Fruit fly (Drosophila melanogaster) whole organism, embryonic: ENCODE results near the gene Liprin-alpha.

Experiments used
- Adf1 ChIP-seq: fragments of 200-800 bp; sonication (Bioruptor generic); IDR thresholded peaks from 2 replicates; pipeline ENCODE4 v1.3.6; 2022; ENCODE audit warnings: missing biosample characterization, missing genetic modification characterization
- CG10147 ChIP-seq: fragments of 200-800 bp; sonication (Bioruptor generic); optimal IDR thresholded peaks from 2 replicates; lab custom pipeline; 2019; ENCODE audit warnings: missing biosample characterization, mild to moderate bottlenecking, missing genetic modification characterization, moderate library complexity
- CG10267 ChIP-seq: fragments of 200-800 bp; sonication (Bioruptor generic); optimal IDR thresholded peaks from 2 replicates; lab custom pipeline; 2018; ENCODE audit warnings: missing biosample characterization, mild to moderate bottlenecking, missing genetic modification characterization, moderate library complexity
- CG10543 ChIP-seq: fragments of 200-800 bp; sonication (Bioruptor generic); optimal IDR thresholded peaks from 3 replicates; lab custom pipeline; 2017; ENCODE audit warnings: missing biosample characterization, mild to moderate bottlenecking, missing genetic modification characterization, moderate library complexity
- CG11398 ChIP-seq: fragments of 200-800 bp; sonication (Bioruptor generic); optimal IDR thresholded peaks from 2 replicates; lab custom pipeline; 2016; ENCODE audit warnings: missing biosample characterization, missing genetic modification characterization
- CG11695 ChIP-seq: fragments of 200-800 bp; sonication (Bioruptor generic); IDR thresholded peaks from 3 replicates; pipeline ENCODE4 v1.3.6; 2022; ENCODE audit warnings: missing biosample characterization, missing genetic modification characterization
- CG11696 ChIP-seq: fragments of 200-800 bp; sonication (Bioruptor generic); IDR thresholded peaks from 2 replicates; pipeline ENCODE4 v1.3.6; 2022; ENCODE audit warnings: missing biosample characterization, missing genetic modification characterization
- CG12104 ChIP-seq: fragments of 200-800 bp; sonication (Bioruptor generic); optimal IDR thresholded peaks from 3 replicates; lab custom pipeline; 2016; ENCODE audit warnings: missing biosample characterization, missing genetic modification characterization
- CG12219 ChIP-seq: fragments of 200-800 bp; sonication (Bioruptor generic); optimal IDR thresholded peaks from 3 replicates; lab custom pipeline; 2018; ENCODE audit warnings: missing biosample characterization, mild to moderate bottlenecking, missing genetic modification characterization
- CG1233 ChIP-seq: fragments of 200-800 bp; sonication (Bioruptor generic); optimal IDR thresholded peaks from 4 replicates; lab custom pipeline; 2018; ENCODE audit warnings: missing biosample characterization, mild to moderate bottlenecking, missing genetic modification characterization
- CG13296 ChIP-seq: fragments of 200-800 bp; sonication (Bioruptor generic); optimal IDR thresholded peaks from 3 replicates; lab custom pipeline; 2018; ENCODE audit warnings: missing biosample characterization, mild to moderate bottlenecking, missing genetic modification characterization
- CG13424 ChIP-seq: fragments of 200-800 bp; sonication (Bioruptor generic); optimal IDR thresholded peaks from 2 replicates; lab custom pipeline; 2019; ENCODE audit warnings: missing biosample characterization, mild to moderate bottlenecking, missing genetic modification characterization, moderate library complexity
- CG14014 ChIP-seq: fragments of 200-800 bp; sonication (Bioruptor generic); IDR thresholded peaks from 2 replicates; pipeline ENCODE4 v1.3.6; 2022; ENCODE audit warnings: missing biosample characterization, missing genetic modification characterization
- CG14667 ChIP-seq: fragments of 200-800 bp; sonication (Bioruptor generic); IDR thresholded peaks from 2 replicates; pipeline ENCODE4 v1.3.6; 2022; ENCODE audit warnings: missing biosample characterization, missing genetic modification characterization
- CG14965 ChIP-seq: fragments of 200-800 bp; sonication (Bioruptor generic); optimal IDR thresholded peaks from 2 replicates; lab custom pipeline; 2016; ENCODE audit warnings: missing biosample characterization, missing genetic modification characterization, borderline replicate concordance
- CG1832 ChIP-seq: fragments of 200-800 bp; sonication (Bioruptor generic); optimal IDR thresholded peaks from 2 replicates; lab custom pipeline; 2017; ENCODE audit warnings: missing biosample characterization, mild to moderate bottlenecking, missing genetic modification characterization, inconsistent platforms
- CG2199 ChIP-seq: fragments of 200-800 bp; sonication (Bioruptor generic); IDR thresholded peaks from 3 replicates; pipeline ENCODE4 v1.3.6; 2022; ENCODE audit warnings: missing biosample characterization, missing genetic modification characterization
- CG30431 ChIP-seq: fragments of 200-800 bp; sonication (Bioruptor generic); optimal IDR thresholded peaks from 2 replicates; lab custom pipeline; 2017; ENCODE audit warnings: missing biosample characterization, missing genetic modification characterization
- CG3281 ChIP-seq: fragments of 200-800 bp; sonication (Bioruptor generic); optimal IDR thresholded peaks from 3 replicates; lab custom pipeline; 2017; ENCODE audit warnings: missing biosample characterization, mild to moderate bottlenecking, missing genetic modification characterization
- CG42726 ChIP-seq: fragments of 200-800 bp; sonication (Bioruptor generic); IDR thresholded peaks from 2 replicates; pipeline ENCODE4 v1.3.6; 2022; ENCODE audit warnings: missing biosample characterization, missing genetic modification characterization; ENCODE audit not compliant: partially characterized antibody
- CG4730 ChIP-seq: fragments of 200-800 bp; sonication (Bioruptor generic); IDR thresholded peaks from 2 replicates; pipeline ENCODE4 v1.3.6; 2022; ENCODE audit warnings: missing biosample characterization, missing genetic modification characterization
- CG5953 ChIP-seq: fragments of 200-800 bp; sonication (Bioruptor generic); IDR thresholded peaks from 2 replicates; pipeline ENCODE4 v1.3.6; 2022; ENCODE audit warnings: missing biosample characterization, missing genetic modification characterization
- CG7556 ChIP-seq: fragments of 200-800 bp; sonication (Bioruptor generic); optimal IDR thresholded peaks from 2 replicates; lab custom pipeline; 2017; ENCODE audit warnings: missing biosample characterization, mild to moderate bottlenecking, missing genetic modification characterization
- CG8089 ChIP-seq: fragments of 200-800 bp; sonication (Bioruptor generic); optimal IDR thresholded peaks from 3 replicates; lab custom pipeline; 2016; ENCODE audit warnings: missing biosample characterization, missing genetic modification characterization
- CG9727 ChIP-seq: fragments of 200-800 bp; sonication (Bioruptor generic); optimal IDR thresholded peaks from 3 replicates; lab custom pipeline; 2017; ENCODE audit warnings: missing biosample characterization, mild to moderate bottlenecking, missing genetic modification characterization
- Dip3 ChIP-seq: fragments of 200-800 bp; sonication (Bioruptor generic); optimal IDR thresholded peaks from 3 replicates; lab custom pipeline; 2016; ENCODE audit warnings: missing biosample characterization, missing genetic modification characterization
- HmgZ ChIP-seq: fragments of 200-800 bp; sonication (Bioruptor generic); optimal IDR thresholded peaks from 2 replicates; lab custom pipeline; 2018; ENCODE audit warnings: missing biosample characterization, mild to moderate bottlenecking, missing genetic modification characterization
- Hr3 ChIP-seq: fragments of 200-800 bp; sonication (Bioruptor generic); optimal IDR thresholded peaks from 3 replicates; lab custom pipeline; 2016; ENCODE audit warnings: missing biosample characterization, missing genetic modification characterization
- Oli ChIP-seq: fragments of 200-800 bp; sonication (Bioruptor generic); optimal IDR thresholded peaks from 2 replicates; lab custom pipeline; 2018; ENCODE audit warnings: missing biosample characterization, mild to moderate bottlenecking, missing genetic modification characterization, moderate library complexity
- TFAM ChIP-seq: fragments of 200-800 bp; sonication (Bioruptor generic); optimal IDR thresholded peaks from 2 replicates; lab custom pipeline; 2017; ENCODE audit warnings: missing biosample characterization, missing genetic modification characterization, inconsistent platforms
- Xbp1 ChIP-seq: fragments of 200-800 bp; sonication (Bioruptor generic); optimal IDR thresholded peaks from 3 replicates; lab custom pipeline; 2016; ENCODE audit warnings: missing biosample characterization, mild to moderate bottlenecking, missing genetic modification characterization
- ara ChIP-seq: fragments of 200-800 bp; sonication (Bioruptor generic); IDR thresholded peaks from 2 replicates; pipeline ENCODE4 v1.3.6; 2022; ENCODE audit warnings: missing biosample characterization, missing genetic modification characterization
- bsh ChIP-seq, 2 experiments: fragments of 200-800 bp; sonication (Bioruptor generic); optimal IDR thresholded peaks; 2 replicates each; lab custom pipeline; 2017 to 2018; ENCODE audit warnings: mild to moderate bottlenecking in 2 of 2, missing biosample characterization in 2 of 2, missing genetic modification characterization in 2 of 2, moderate library complexity in 1 of 2
- cg ChIP-seq: fragments of 200-800 bp; sonication (Bioruptor generic); optimal IDR thresholded peaks from 3 replicates; lab custom pipeline; 2019; ENCODE audit warnings: missing biosample characterization, mild to moderate bottlenecking, missing genetic modification characterization, moderate library complexity
- disco-r ChIP-seq: fragments of 200-800 bp; sonication (Bioruptor generic); optimal IDR thresholded peaks from 2 replicates; lab custom pipeline; 2016; ENCODE audit warnings: missing biosample characterization, missing genetic modification characterization
- dmrt99B ChIP-seq: fragments of 200-800 bp; sonication (Bioruptor generic); optimal IDR thresholded peaks from 2 replicates; lab custom pipeline; 2018; ENCODE audit warnings: missing biosample characterization, mild to moderate bottlenecking, missing genetic modification characterization, moderate library complexity
- dpn ChIP-seq, 2 experiments: fragments of 200-800 bp; sonication (Bioruptor generic); optimal IDR thresholded peaks; 3 replicates each; lab custom pipeline; 2016; ENCODE audit warnings: missing biosample characterization in 2 of 2, missing genetic modification characterization in 2 of 2
- fd64A ChIP-seq: fragments of 200-800 bp; sonication (Bioruptor generic); optimal IDR thresholded peaks from 3 replicates; lab custom pipeline; 2018; ENCODE audit warnings: missing biosample characterization, mild to moderate bottlenecking, missing genetic modification characterization
- gcm2 ChIP-seq: fragments of 200-800 bp; sonication (Bioruptor generic); optimal IDR thresholded peaks from 2 replicates; lab custom pipeline; 2016; ENCODE audit warnings: missing biosample characterization, missing genetic modification characterization
- gsb-n ChIP-seq: fragments of 200-800 bp; sonication (Bioruptor generic); optimal IDR thresholded peaks from 3 replicates; lab custom pipeline; 2018; ENCODE audit warnings: missing biosample characterization, mild to moderate bottlenecking, missing genetic modification characterization
- h ChIP-seq: fragments of >200 bp; optimal IDR thresholded peaks from 2 replicates; lab custom pipeline; 2017
- lmd ChIP-seq: fragments of 200-800 bp; sonication (Bioruptor generic); IDR thresholded peaks from 2 replicates; pipeline ENCODE4 v1.3.6; 2022; ENCODE audit warnings: missing biosample characterization, missing genetic modification characterization
- nom ChIP-seq: fragments of 200-800 bp; sonication (Bioruptor generic); optimal IDR thresholded peaks from 2 replicates; lab custom pipeline; 2017; ENCODE audit warnings: missing biosample characterization, missing genetic modification characterization, mild to moderate bottlenecking, moderate library complexity, missing genetic modification reagents
- pho ChIP-seq: fragments of 200-800 bp; sonication (Bioruptor generic); optimal IDR thresholded peaks from 2 replicates; lab custom pipeline; 2016; ENCODE audit warnings: missing biosample characterization, missing genetic modification characterization
- ranshi ChIP-seq: fragments of 200-800 bp; sonication (Bioruptor generic); IDR thresholded peaks from 2 replicates; pipeline ENCODE4 v1.3.6; 2022; ENCODE audit warnings: missing biosample characterization, missing genetic modification characterization
- rib ChIP-seq: fragments of 200-800 bp; sonication (Bioruptor generic); IDR thresholded peaks from 2 replicates; pipeline ENCODE4 v1.3.6; 2022; ENCODE audit warnings: missing biosample characterization, missing genetic modification characterization
- sima ChIP-seq: fragments of 200-800 bp; sonication (Bioruptor generic); optimal IDR thresholded peaks from 2 replicates; lab custom pipeline; 2016; ENCODE audit warnings: missing biosample characterization, missing genetic modification characterization
- sisA ChIP-seq: fragments of 200-800 bp; sonication (Bioruptor generic); IDR thresholded peaks from 2 replicates; pipeline ENCODE4 v1.3.6; 2022; ENCODE audit warnings: missing biosample characterization, missing genetic modification characterization
- sr ChIP-seq: fragments of 200-800 bp; sonication (Bioruptor generic); IDR thresholded peaks from 3 replicates; pipeline ENCODE4 v1.3.6; 2022; ENCODE audit warnings: missing biosample characterization, missing genetic modification characterization
- twi ChIP-seq: fragments of 200-800 bp; optimal IDR thresholded peaks from 2 replicates; lab custom pipeline; 2019; ENCODE audit warnings: missing biosample characterization, mild to moderate bottlenecking, missing genetic modification characterization, moderate library complexity
- wor ChIP-seq: fragments of 200-800 bp; sonication (Bioruptor generic); IDR thresholded peaks from 2 replicates; pipeline ENCODE4 v1.3.6; 2022; ENCODE audit warnings: missing biosample characterization, missing genetic modification characterization

Gene Liprin-alpha

dm6 chr2L:6693794-6694254 is 29.9 kb upstream of the Liprin-alpha start (continued):
- no peak for TF ChIP-seq wor (GFP tag; lab: Robert Waterston, UW)
- no peak for TF ChIP-seq CG11696 (GFP tag; lab: Robert Waterston, UW)
- peak; percentile 59 for TF ChIP-seq Oli (tag; lab: Kevin White, UChicago)
- TF ChIP-seq twi (tag; lab: Kevin White, UChicago): peak; percentile 16
- no peak for TF ChIP-seq CG10543
- TF ChIP-seq CG30431 (GFP tag; lab: Kevin White, UChicago): no peak
- TF ChIP-seq CG8089 (GFP tag; lab: Kevin White, UChicago): peak; percentile 10
- TF ChIP-seq dmrt99B (tag; lab: Kevin White, UChicago): peak; percentile 75
- TF ChIP-seq Hr3 (GFP tag; lab: Kevin White, UChicago): peak; percentile 27
- 0 out of 3 replicates have a peak, but pooled peaks have one; percentile 26 for TF ChIP-seq CG11695 (GFP tag; lab: Robert Waterston, UW)
- TF ChIP-seq CG4730 (GFP tag; lab: Robert Waterston, UW): no peak
- peak; percentile 14 for TF ChIP-seq fd64A
- peak; percentile 82 for TF ChIP-seq CG7556 (GFP tag; lab: Kevin White, UChicago)
- TF ChIP-seq disco-r (GFP tag; lab: Kevin White, UChicago): no peak
- TF ChIP-seq h (lab: Kevin White, UChicago): no peak
- peak; percentile 34 for TF ChIP-seq CG10147 (GFP tag; lab: Kevin White, UChicago)
- TF ChIP-seq CG13424 (tag; lab: Kevin White, UChicago): peak; percentile 75
- peak; percentile 5 for TF ChIP-seq HmgZ (tag; lab: Kevin White, UChicago)
- no peak for TF ChIP-seq CG14667 (GFP tag; lab: Robert Waterston, UW)
- TF ChIP-seq cg (GFP tag; lab: Kevin White, UChicago): no peak
- peak; percentile 47 for TF ChIP-seq gsb-n (tag; lab: Kevin White, UChicago)
- peak; percentile 38 for TF ChIP-seq CG1233 (GFP tag; lab: Kevin White, UChicago)
- peak; percentile 45 for TF ChIP-seq nom (GFP tag; lab: Kevin White, UChicago)
- TF ChIP-seq TFAM: no peak
- TF ChIP-seq CG10267: peak; percentile 79
- no peak for TF ChIP-seq pho
- no peak for TF ChIP-seq CG5953
- no peak for TF ChIP-seq CG11398 (GFP tag; lab: Kevin White, UChicago)
- no peak for TF ChIP-seq sima (GFP tag; lab: Kevin White, UChicago)
- TF ChIP-seq ranshi: no peak
- TF ChIP-seq CG9727 (GFP tag; lab: Kevin White, UChicago): peak; percentile 64
- TF ChIP-seq CG13296 (GFP tag; lab: Kevin White, UChicago): peak; percentile 28
- TF ChIP-seq CG1832 (GFP tag; lab: Kevin White, UChicago): no peak
- TF ChIP-seq Xbp1: peak; percentile 23
- no peak for TF ChIP-seq gcm2 (GFP tag; lab: Kevin White, UChicago)
- TF ChIP-seq CG12219 (GFP tag; lab: Kevin White, UChicago): peak; percentile 54
- TF ChIP-seq dpn (GFP tag; optimal IDR thresholded peaks at IDR 0.05; lab: Kevin White, UChicago): peak in 1 of 2 experiments; percentile 13
- no peak for TF ChIP-seq rib
- TF ChIP-seq CG3281 (GFP tag; lab: Kevin White, UChicago): peak; percentile 33
- no peak for TF ChIP-seq sr (GFP tag; lab: Robert Waterston, UW)
- TF ChIP-seq CG14014 (GFP tag; lab: Robert Waterston, UW): 0 out of 2 replicates have a peak, but pooled peaks have one; percentile 34
- peak; percentile 19 for TF ChIP-seq CG12104
- no peak for TF ChIP-seq ara (GFP tag; lab: Robert Waterston, UW)
- no peak for TF ChIP-seq CG14965 (GFP tag; lab: Kevin White, UChicago)
- no peak for TF ChIP-seq Dip3
- no peak for TF ChIP-seq CG42726 (GFP tag; lab: Robert Waterston, UW)
- TF ChIP-seq lmd (GFP tag; lab: Robert Waterston, UW): peak; percentile 20; the same call in 1 of the 2 replicates
- TF ChIP-seq sisA (GFP tag; lab: Robert Waterston, UW): 0 out of 2 replicates have a peak, but pooled peaks have one; percentile 21
- no peak for TF ChIP-seq Adf1 (GFP tag; lab: Robert Waterston, UW)
- no peak for TF ChIP-seq CG2199 (GFP tag; lab: Robert Waterston, UW)
- TF ChIP-seq bsh (GFP tag; optimal IDR thresholded peaks at IDR 0.05; lab: Kevin White, UChicago): peak; percentile 47 to 58
